Worm (Caenorhabditis elegans) whole organism, L1 larva: ENCODE data around the gene eor-1.

ENCODE experiments used
- Y116A8C.19 ChIP-seq: sonication (generic microtip); optimal IDR thresholded peaks from 2 replicates; lab custom pipeline; 2016; ENCODE audit warnings: missing compliant biosample characterization, missing genetic modification characterization, borderline replicate concordance
- aha-1 ChIP-seq: fragments of 150-350 bp; optimal IDR thresholded peaks from 2 replicates; lab custom pipeline; 2014; ENCODE audit warnings: missing biosample characterization, missing genetic modification characterization
- alr-1 ChIP-seq: fragments of 200-800 bp; sonication (Bioruptor generic); optimal IDR thresholded peaks from 2 replicates; lab custom pipeline; 2018; ENCODE audit warnings: borderline replicate concordance, mild to moderate bottlenecking, missing genetic modification characterization, missing compliant biosample characterization
- aly-2 ChIP-seq: fragments of 150-350 bp; optimal IDR thresholded peaks from 2 replicates; lab custom pipeline; 2014; ENCODE audit warnings: missing biosample characterization, missing genetic modification characterization
- ama-1 ChIP-seq: fragments of 150-350 bp; optimal IDR thresholded peaks from 2 replicates; lab custom pipeline; 2014
- blmp-1 ChIP-seq: fragments of 150-350 bp; optimal IDR thresholded peaks from 2 replicates; lab custom pipeline; 2014; ENCODE audit warnings: missing biosample characterization, missing genetic modification characterization
- ceh-63 ChIP-seq: fragments of 200-800 bp; sonication (Bioruptor generic); optimal IDR thresholded peaks from 2 replicates; lab custom pipeline; 2018; ENCODE audit warnings: mild to moderate bottlenecking, missing genetic modification characterization, missing compliant biosample characterization
- ceh-82 ChIP-seq, 3 experiments: fragments of 150-350 bp in 1 of 3; sonication (generic microtip) in 2 of 3; optimal IDR thresholded peaks; 2 replicates each; lab custom pipeline; 2014 to 2017; ENCODE audit warnings: missing biosample characterization in 3 of 3, missing genetic modification characterization in 3 of 3
- ceh-88 ChIP-seq: fragments of 200-800 bp; sonication (Bioruptor generic); IDR thresholded peaks from 2 replicates; pipeline ENCODE4 v1.3.6; 2022; ENCODE audit warnings: missing genetic modification characterization, missing compliant biosample characterization
- ceh-90 ChIP-seq: sonication (generic microtip); optimal IDR thresholded peaks from 2 replicates; lab custom pipeline; 2016; ENCODE audit warnings: missing genetic modification characterization, missing compliant biosample characterization
- ces-1 ChIP-seq: fragments of 150-350 bp; optimal IDR thresholded peaks from 2 replicates; lab custom pipeline; 2014; ENCODE audit warnings: missing biosample characterization, missing genetic modification reagents, missing genetic modification characterization
- dsc-1 ChIP-seq: sonication (generic microtip); optimal IDR thresholded peaks from 2 replicates; lab custom pipeline; 2016; ENCODE audit warnings: mild to moderate bottlenecking, missing genetic modification characterization, missing compliant biosample characterization
- efl-1 ChIP-seq, 4 experiments: fragments of 150-350 bp; optimal IDR thresholded peaks in 3 of 4; peaks in 1 of 4; 1 replicate in 1 of 4; 2 replicates in 3 of 4; lab custom pipeline; 2014; ENCODE audit warnings: missing biosample characterization in 2 of 4, missing genetic modification characterization in 2 of 4, missing genetic modification reagents in 2 of 4
- egl-13 ChIP-seq: sonication (generic microtip); optimal IDR thresholded peaks from 2 replicates; lab custom pipeline; 2016; ENCODE audit warnings: missing genotype, missing genetic modification reagents, missing genetic modification characterization, missing compliant biosample characterization
- elt-2 ChIP-seq: sonication (generic microtip); optimal IDR thresholded peaks from 2 replicates; lab custom pipeline; 2016; ENCODE audit warnings: missing genetic modification characterization, mild to moderate bottlenecking, inconsistent platforms, missing compliant biosample characterization, missing genetic modification reagents
- ets-5 ChIP-seq: fragments of 200-800 bp; sonication (Bioruptor generic); IDR thresholded peaks from 2 replicates; pipeline ENCODE4 v1.3.6; 2022; ENCODE audit warnings: missing genetic modification characterization, missing compliant biosample characterization
- fkh-10 ChIP-seq: sonication (generic microtip); optimal IDR thresholded peaks from 2 replicates; lab custom pipeline; 2017; ENCODE audit warnings: missing biosample characterization, missing genetic modification reagents, missing genetic modification characterization
- fkh-4 ChIP-seq: sonication (generic microtip); optimal IDR thresholded peaks from 2 replicates; lab custom pipeline; 2016; ENCODE audit warnings: missing compliant biosample characterization, missing genetic modification characterization, borderline replicate concordance
- fkh-8 ChIP-seq: sonication (generic microtip); optimal IDR thresholded peaks from 2 replicates; lab custom pipeline; 2016; ENCODE audit warnings: mild to moderate bottlenecking, missing genetic modification characterization, missing compliant biosample characterization
- fos-1 ChIP-seq: fragments of 150-350 bp; optimal IDR thresholded peaks from 2 replicates; lab custom pipeline; 2014; ENCODE audit warnings: missing biosample characterization, missing genetic modification characterization
- hlh-17 ChIP-seq: fragments of 200-800 bp; sonication (Bioruptor generic); optimal IDR thresholded peaks from 2 replicates; lab custom pipeline; 2018; ENCODE audit warnings: missing genetic modification characterization, mild to moderate bottlenecking, missing compliant biosample characterization, moderate library complexity, borderline replicate concordance
- hpl-2 ChIP-seq: fragments of 150-350 bp; optimal IDR thresholded peaks from 2 replicates; lab custom pipeline; 2014; ENCODE audit warnings: missing biosample characterization, missing genetic modification reagents, missing genetic modification characterization
- irx-1 ChIP-seq: sonication (generic microtip); optimal IDR thresholded peaks from 2 replicates; lab custom pipeline; 2016; ENCODE audit warnings: missing genetic modification characterization, missing compliant biosample characterization
- jun-1 ChIP-seq: fragments of 150-350 bp; optimal IDR thresholded peaks from 2 replicates; lab custom pipeline; 2014; ENCODE audit warnings: missing biosample characterization, missing genetic modification reagents, missing genetic modification characterization
- lin-13 ChIP-seq: fragments of 150-350 bp; optimal IDR thresholded peaks from 2 replicates; lab custom pipeline; 2014; ENCODE audit warnings: missing biosample characterization, missing genetic modification reagents, missing genetic modification characterization
- lin-39 ChIP-seq: fragments of 150-350 bp; optimal IDR thresholded peaks from 2 replicates; lab custom pipeline; 2014; ENCODE audit warnings: missing biosample characterization, missing genetic modification reagents, missing genetic modification characterization
- lir-3 ChIP-seq: sonication (generic microtip); optimal IDR thresholded peaks from 2 replicates; lab custom pipeline; 2016; ENCODE audit warnings: mild to moderate bottlenecking, missing genetic modification characterization, moderate library complexity, missing compliant biosample characterization; ENCODE audit not compliant: poor library complexity
- lsy-2 ChIP-seq, 2 experiments: fragments of 150-350 bp; optimal IDR thresholded peaks; 2 replicates each; lab custom pipeline; 2014; ENCODE audit warnings: missing biosample characterization in 2 of 2, missing genetic modification characterization in 2 of 2
- mef-2 ChIP-seq: fragments of 150-350 bp; optimal IDR thresholded peaks from 2 replicates; lab custom pipeline; 2014; ENCODE audit warnings: missing biosample characterization, missing genetic modification characterization
- mep-1 ChIP-seq: fragments of 150-350 bp; optimal IDR thresholded peaks from 2 replicates; lab custom pipeline; 2014; ENCODE audit warnings: missing biosample characterization, missing genetic modification characterization
- nhr-11 ChIP-seq: fragments of 150-350 bp; optimal IDR thresholded peaks from 2 replicates; lab custom pipeline; 2014; ENCODE audit warnings: missing biosample characterization, missing genetic modification characterization
- nhr-20 ChIP-seq: sonication (generic microtip); optimal IDR thresholded peaks from 2 replicates; lab custom pipeline; 2016; ENCODE audit warnings: mild to moderate bottlenecking, missing genetic modification characterization, missing compliant biosample characterization
- nhr-237 ChIP-seq: fragments of 150-350 bp; optimal IDR thresholded peaks from 2 replicates; lab custom pipeline; 2014; ENCODE audit warnings: missing biosample characterization, missing genetic modification characterization
- nhr-28 ChIP-seq: fragments of 150-350 bp; optimal IDR thresholded peaks from 2 replicates; lab custom pipeline; 2014; ENCODE audit warnings: missing biosample characterization, missing genetic modification characterization
- nhr-47 ChIP-seq: sonication (generic microtip); optimal IDR thresholded peaks from 2 replicates; lab custom pipeline; 2016; ENCODE audit warnings: mild to moderate bottlenecking, missing genetic modification characterization, moderate library complexity, missing compliant biosample characterization
- nhr-76 ChIP-seq: sonication (generic microtip); optimal IDR thresholded peaks from 2 replicates; lab custom pipeline; 2017; ENCODE audit warnings: missing biosample characterization, missing genetic modification characterization
- pag-3 ChIP-seq: sonication (generic microtip); optimal IDR thresholded peaks from 2 replicates; lab custom pipeline; 2017; ENCODE audit warnings: missing genetic modification characterization, mild to moderate bottlenecking, missing compliant biosample characterization, antibody characterized with exemption, borderline replicate concordance; ENCODE audit not compliant: insufficient read depth
- rnt-1 ChIP-seq: sonication (generic microtip); optimal IDR thresholded peaks from 2 replicates; lab custom pipeline; 2016; ENCODE audit warnings: mild to moderate bottlenecking, missing genetic modification characterization, moderate library complexity, missing compliant biosample characterization
- skn-1 ChIP-seq: fragments of 150-350 bp; optimal IDR thresholded peaks from 2 replicates; lab custom pipeline; 2014; ENCODE audit warnings: missing biosample characterization, missing genetic modification characterization
- snpc-4 ChIP-seq: fragments of 150-350 bp; optimal IDR thresholded peaks from 2 replicates; lab custom pipeline; 2014; ENCODE audit warnings: missing biosample characterization, missing genetic modification characterization
- snu-23 ChIP-seq: sonication (generic microtip); optimal IDR thresholded peaks from 2 replicates; lab custom pipeline; 2016; ENCODE audit warnings: missing genetic modification characterization, missing compliant biosample characterization
- sox-4 ChIP-seq: sonication (generic microtip); optimal IDR thresholded peaks from 2 replicates; lab custom pipeline; 2016; ENCODE audit warnings: missing genetic modification characterization, missing compliant biosample characterization
- sptf-1 ChIP-seq: fragments of 150-350 bp; optimal IDR thresholded peaks from 2 replicates; lab custom pipeline; 2014; ENCODE audit warnings: missing biosample characterization, missing genetic modification characterization
- swsn-7 ChIP-seq: sonication (generic microtip); optimal IDR thresholded peaks from 2 replicates; lab custom pipeline; 2016; ENCODE audit warnings: missing genetic modification characterization, missing compliant biosample characterization
- tlp-1 ChIP-seq: fragments of 150-350 bp; optimal IDR thresholded peaks from 2 replicates; lab custom pipeline; 2014; ENCODE audit warnings: missing biosample characterization, missing genetic modification characterization
- unc-130 ChIP-seq: fragments of 150-350 bp; optimal IDR thresholded peaks from 2 replicates; lab custom pipeline; 2017; ENCODE audit warnings: missing biosample characterization, missing genetic modification characterization, inconsistent platforms
- unc-30 ChIP-seq: sonication (generic microtip); optimal IDR thresholded peaks from 2 replicates; lab custom pipeline; 2017; ENCODE audit warnings: missing biosample characterization, missing genetic modification characterization
- unc-62 ChIP-seq: fragments of 150-350 bp; optimal IDR thresholded peaks from 2 replicates; lab custom pipeline; 2014; ENCODE audit warnings: missing biosample characterization, missing genetic modification reagents, missing genetic modification characterization
- xbp-1 ChIP-seq: sonication (generic microtip); optimal IDR thresholded peaks from 2 replicates; lab custom pipeline; 2016; ENCODE audit warnings: missing genetic modification characterization, missing compliant biosample characterization
- ztf-11 ChIP-seq, 2 experiments: sonication (generic microtip); optimal IDR thresholded peaks; 2 replicates each; lab custom pipeline; 2016 to 2017; ENCODE audit warnings: missing genetic modification characterization in 2 of 2, missing biosample characterization in 1 of 2, missing compliant biosample characterization in 1 of 2
- ztf-4 ChIP-seq: fragments of 150-350 bp; optimal IDR thresholded peaks from 2 replicates; lab custom pipeline; 2014; ENCODE audit warnings: missing biosample characterization, missing genetic modification characterization

eor-1 gene

DNA sequence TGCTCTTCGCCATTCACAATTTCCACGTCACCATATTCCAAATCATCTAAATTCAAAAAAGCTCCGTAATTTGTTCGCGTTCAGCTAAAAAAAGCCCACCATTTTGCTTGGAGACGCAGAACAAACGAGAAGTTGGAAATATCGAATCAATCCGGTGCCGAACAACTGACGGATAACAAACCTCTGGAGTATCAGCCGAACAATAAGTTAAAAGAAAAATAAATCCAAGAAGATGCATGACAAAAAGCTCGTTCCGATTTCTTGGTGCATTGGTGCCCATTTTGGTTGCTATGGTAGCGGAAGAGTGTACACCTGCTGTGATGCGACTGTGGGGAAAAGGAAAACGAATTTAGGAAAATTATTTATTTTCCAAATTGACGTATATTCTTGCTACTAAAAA is 51.4 kb downstream of the eor-1 start, which contains the start of gene tctn-1 (continued):
- TF ChIP-seq tlp-1 (tag; lab: Kevin White, UChicago) (no peak), swsn-7 (tag; lab: Kevin White, UChicago) (peak; percentile 2), sptf-1 (tag; lab: Kevin White, UChicago) (no peak)
- TF ChIP-seq, all 84 proteins: peak for 8

DNA sequence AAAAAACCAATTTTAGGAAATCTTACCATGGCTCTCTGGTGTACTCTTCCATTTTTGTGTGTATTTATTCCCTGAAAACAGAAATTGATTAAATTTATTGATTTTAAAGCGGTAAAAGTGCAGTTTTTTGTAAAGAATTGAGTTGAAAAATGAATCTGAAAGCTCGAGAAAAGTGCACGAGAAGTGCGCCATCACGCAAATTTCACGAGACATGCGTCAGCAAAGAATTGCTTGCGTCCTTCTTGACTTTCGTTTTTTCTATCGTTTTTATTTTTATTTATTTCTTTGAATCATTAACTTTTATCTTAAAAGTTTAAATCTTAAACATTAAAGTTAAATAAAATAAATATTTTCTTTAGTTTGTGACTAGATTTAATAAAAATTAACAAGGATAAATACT is 53.6 kb downstream of the eor-1 start, which contains the start of gene timm-17B.1:
Gene timm-17B.1 (minus strand): TSS at position 71 of the 400 bp plus-strand sequence.
- peak; percentile 11 for TF ChIP-seq fkh-8 (tag; lab: Kevin White, UChicago)
- TF ChIP-seq rnt-1 = peak; percentile 80
- TF ChIP-seq ceh-90 (tag; lab: Kevin White, UChicago) = peak; percentile 34
- no peak for TF ChIP-seq tlp-1 (tag; lab: Kevin White, UChicago)
- TF ChIP-seq ztf-11 (tag; optimal IDR thresholded peaks at IDR 0.05; lab: Kevin White, UChicago) = peak in 1 of 2 experiments; percentile 44
- peak; percentile 26 for TF ChIP-seq elt-2 (tag; lab: Kevin White, UChicago)
- TF ChIP-seq snu-23 (GFP tag; lab: Kevin White, UChicago) = peak; percentile 83
- TF ChIP-seq xbp-1 = peak; percentile 81
- TF ChIP-seq unc-30 (tag; lab: Kevin White, UChicago) = no peak
- TF ChIP-seq blmp-1 = no peak
- peak; percentile 88 for TF ChIP-seq nhr-47 (tag; lab: Kevin White, UChicago)
- peak; percentile 91 for TF ChIP-seq lin-39
- TF ChIP-seq ets-5 (GFP tag; lab: Robert Waterston, UW) = no peak
- no peak for TF ChIP-seq aha-1 (tag; lab: Kevin White, UChicago)
- TF ChIP-seq fkh-4 = no peak
- no peak for TF ChIP-seq Y116A8C.19 (tag; lab: Kevin White, UChicago)
- peak; percentile 44 for TF ChIP-seq sox-4 (tag; lab: Kevin White, UChicago)
- TF ChIP-seq ama-1 (lab: Kevin White, UChicago) = no peak
- TF ChIP-seq fkh-10 (GFP tag; lab: Kevin White, UChicago) = no peak
- no peak for TF ChIP-seq hlh-17 (GFP tag; lab: Kevin White, UChicago)
- TF ChIP-seq mef-2 (tag; lab: Kevin White, UChicago) = no peak
- peak; percentile 50 for TF ChIP-seq aly-2 (tag; lab: Kevin White, UChicago)
- TF ChIP-seq pag-3 (tag; lab: Kevin White, UChicago) = no peak
- peak; percentile 35 for TF ChIP-seq ztf-4 (tag; lab: Kevin White, UChicago)
- peak; percentile 49 for TF ChIP-seq skn-1 (tag; lab: Kevin White, UChicago)
- TF ChIP-seq ces-1 (GFP tag; lab: Kevin White, UChicago) = no peak
- TF ChIP-seq ceh-88 (GFP tag; lab: Robert Waterston, UW) = no peak
- TF ChIP-seq alr-1 (tag; lab: Kevin White, UChicago) = no peak
- TF ChIP-seq sptf-1 (tag; lab: Kevin White, UChicago) = no peak
- no peak for TF ChIP-seq nhr-237
- TF ChIP-seq nhr-11 (tag; lab: Kevin White, UChicago) = peak; percentile 51
- TF ChIP-seq lsy-2 (tag; optimal IDR thresholded peaks at IDR 0.05; lab: Kevin White, UChicago) = peak; percentile 96
- peak; percentile 73 for TF ChIP-seq nhr-20 (tag; lab: Kevin White, UChicago)
- peak; percentile 72 to 79 (median 78) for TF ChIP-seq ceh-82 (tag; optimal IDR thresholded peaks at IDR 0.05; lab: Kevin White, UChicago)
- TF ChIP-seq fos-1 (tag; lab: Kevin White, UChicago) = peak; percentile 24
- TF ChIP-seq irx-1 = peak; percentile 69
- no peak for TF ChIP-seq nhr-28 (tag; lab: Kevin White, UChicago)
- TF ChIP-seq unc-62 (GFP tag; lab: Kevin White, UChicago) = no peak
- peak; percentile 58 for TF ChIP-seq egl-13 (tag; lab: Kevin White, UChicago)
- peak; percentile 45 for TF ChIP-seq lir-3 (tag; lab: Kevin White, UChicago)
- peak; percentile 72 for TF ChIP-seq dsc-1 (tag; lab: Kevin White, UChicago)
- TF ChIP-seq nhr-76 = no peak
- TF ChIP-seq snpc-4 (tag; lab: Kevin White, UChicago) = peak; percentile 67
- TF ChIP-seq jun-1 (tag; lab: Kevin White, UChicago) = peak; percentile 39
- no peak for TF ChIP-seq lin-13 (GFP tag; lab: Kevin White, UChicago)
- no peak for TF ChIP-seq ceh-63
- peak; percentile 93 for TF ChIP-seq mep-1 (tag; lab: Kevin White, UChicago)
- peak; percentile 71 to 79 for TF ChIP-seq efl-1 (optimal IDR thresholded peaks at IDR 0.05; lab: Kevin White, UChicago)
- TF ChIP-seq efl-1 (GFP tag; optimal IDR thresholded peaks at IDR 0.05 in 1 of 2; lab: Kevin White, UChicago) = peak; percentile 76 to 97
- TF ChIP-seq unc-130 = no peak
- TF ChIP-seq hpl-2 (GFP tag; lab: Kevin White, UChicago) = peak; percentile 36
